Worm (Caenorhabditis elegans): Measurements from ENCODE around the gene srg-41.

ce11 chrV:11118179-11118725 lies 43.4 kb downstream of the srg-41 start:
- TF ChIP-seq zag-1 (tag; optimal IDR thresholded peaks at IDR 0.05) = no peak
- TF ChIP-seq unc-62 (GFP tag; optimal IDR thresholded peaks at IDR 0.05) = no peak
- no peak for TF ChIP-seq nhr-237 (tag; optimal IDR thresholded peaks at IDR 0.05)
- peak; percentile 77 for TF ChIP-seq ama-1 (optimal IDR thresholded peaks at IDR 0.05)

Data from whole organism, L2 larva.